Worm (Caenorhabditis elegans) whole organism, late embryonic: ENCODE data around the gene cyp-23A1.

Source experiments
- K09A11.1 ChIP-seq: sonication (generic microtip); optimal IDR thresholded peaks from 2 replicates; lab custom pipeline; 2017; ENCODE audit warnings: antibody characterized with exemption, mild to moderate bottlenecking, missing genetic modification characterization, missing compliant biosample characterization; ENCODE audit not compliant: insufficient read depth
- nhr-232 ChIP-seq: sonication (generic microtip); optimal IDR thresholded peaks from 2 replicates; lab custom pipeline; 2016; ENCODE audit warnings: missing genetic modification characterization, missing compliant biosample characterization
- pqm-1 ChIP-seq: sonication (generic microtip); optimal IDR thresholded peaks from 2 replicates; lab custom pipeline; 2016; ENCODE audit warnings: missing genetic modification characterization, missing compliant biosample characterization
- sox-2 ChIP-seq: fragments of 200-800 bp; sonication (Bioruptor generic); IDR thresholded peaks from 2 replicates; pipeline ENCODE4 v1.3.6; 2022; ENCODE audit warnings: missing genetic modification reagents, missing genetic modification characterization, missing compliant biosample characterization
- unc-55 ChIP-seq: sonication (generic microtip); optimal IDR thresholded peaks from 2 replicates; lab custom pipeline; 2017; ENCODE audit warnings: missing biosample characterization, missing genetic modification reagents, missing genetic modification characterization

DNA sequence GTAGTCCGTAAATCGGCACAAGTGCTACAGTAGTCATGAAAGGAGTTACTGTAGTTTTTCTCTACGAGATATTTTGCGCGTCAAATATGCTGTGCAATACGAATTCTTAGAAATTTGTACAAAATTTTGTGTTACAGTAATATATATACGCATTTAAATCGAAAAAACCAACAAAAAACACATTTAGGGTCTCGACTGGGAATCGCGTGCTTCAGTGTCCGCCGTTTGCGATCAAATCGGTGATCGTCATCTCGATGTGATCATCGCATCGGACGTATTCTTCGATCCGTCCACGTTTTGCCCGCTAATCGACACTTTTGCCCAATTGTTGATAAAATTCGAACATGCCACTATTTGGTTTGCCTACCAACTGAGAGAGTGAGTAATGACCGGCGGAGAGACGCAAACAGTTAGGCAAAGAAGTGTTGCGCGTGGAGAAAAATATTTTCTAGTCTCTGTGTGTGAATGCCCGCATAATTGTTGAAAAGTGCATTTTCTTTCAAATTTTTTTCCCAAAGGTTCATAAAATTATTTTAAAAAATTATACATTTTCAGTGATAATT, 43.0 kb upstream of the cyp-23A1 start:
- TF ChIP-seq unc-55 (GFP tag; lab: Kevin White, UChicago) (no peak), nhr-232 (tag; lab: Kevin White, UChicago) (no peak), pqm-1 (tag; lab: Kevin White, UChicago) (no peak), sox-2 (GFP tag; lab: Robert Waterston, UW) (no peak), K09A11.1 (no peak)
